Worm (Caenorhabditis elegans): Measurements from ENCODE around the gene cest-17.

cest-17 gene

ce11 chrV:8178914-8179542 is 24.1 kb upstream of the cest-17 start, which contains the start of gene srp-7:
Gene srp-7, plus strand, starts transcription at chrV:8179126.
- TF ChIP-seq nhr-90 (tag; optimal IDR thresholded peaks at IDR 0.05; ENCODE audit: poor library complexity): no peak
- no peak for TF ChIP-seq egl-27 (tag; optimal IDR thresholded peaks at IDR 0.05)
- peak; percentile 34 for TF ChIP-seq mep-1 (tag; optimal IDR thresholded peaks at IDR 0.05)
- peak; percentile 74 for TF ChIP-seq nhr-19 (GFP tag; conservative IDR thresholded peaks at IDR 0.05)
- TF ChIP-seq ets-5 (GFP tag; IDR thresholded peaks at IDR 0.05): no peak
- no peak for TF ChIP-seq ceh-63 (GFP tag; optimal IDR thresholded peaks at IDR 0.05)
- TF ChIP-seq skn-1 (tag; optimal IDR thresholded peaks at IDR 0.05): no peak
- peak; percentile 35 for TF ChIP-seq nhr-20 (tag; optimal IDR thresholded peaks at IDR 0.05)
- TF ChIP-seq ztf-4 (tag; optimal IDR thresholded peaks at IDR 0.05): no peak
- TF ChIP-seq Y116A8C.19 (tag; optimal IDR thresholded peaks at IDR 0.05; ENCODE audit: borderline replicate concordance): no peak
- no peak for TF ChIP-seq pag-3 (tag; optimal IDR thresholded peaks at IDR 0.05; ENCODE audit: borderline replicate concordance, insufficient read depth)
- peak; percentile 40 for TF ChIP-seq nhr-85 (tag)
- TF ChIP-seq unc-98 (GFP tag; IDR thresholded peaks at IDR 0.05): peak; percentile 42; the same call in 1 of the 2 replicates
- TF ChIP-seq lin-14 (GFP tag; optimal IDR thresholded peaks at IDR 0.05): peak; percentile 68
- TF ChIP-seq blmp-1 (tag; optimal IDR thresholded peaks at IDR 0.05): peak; percentile 56
- no peak for TF ChIP-seq unc-86 (tag; optimal IDR thresholded peaks at IDR 0.05)
- TF ChIP-seq ceh-82 (tag; optimal IDR thresholded peaks at IDR 0.05): peak in 1 of 3 experiments; percentile 28
- no peak for TF ChIP-seq swsn-7 (tag; optimal IDR thresholded peaks at IDR 0.05)
- no peak for TF ChIP-seq ces-1 (GFP tag; optimal IDR thresholded peaks at IDR 0.05)
- peak; percentile 9 for TF ChIP-seq snu-23 (GFP tag; optimal IDR thresholded peaks at IDR 0.05)
- peak; percentile 58 for TF ChIP-seq rnt-1 (tag; optimal IDR thresholded peaks at IDR 0.05)
- 0 out of 2 replicates have a peak, but pooled peaks have one; percentile 19 for TF ChIP-seq ceh-88 (GFP tag; IDR thresholded peaks at IDR 0.05)
- no peak for TF ChIP-seq elt-3 (tag; optimal IDR thresholded peaks at IDR 0.05)
- no peak for TF ChIP-seq grh-1 (GFP tag; IDR thresholded peaks at IDR 0.05)
- TF ChIP-seq isw-1 (GFP tag; IDR thresholded peaks at IDR 0.05): peak; percentile 12; the same call in 1 of the 2 replicates
- peak; percentile 32 for TF ChIP-seq nhr-71 (tag; optimal IDR thresholded peaks at IDR 0.05)
- no peak for TF ChIP-seq dpl-1 (GFP tag; optimal IDR thresholded peaks at IDR 0.05)

DNA sequence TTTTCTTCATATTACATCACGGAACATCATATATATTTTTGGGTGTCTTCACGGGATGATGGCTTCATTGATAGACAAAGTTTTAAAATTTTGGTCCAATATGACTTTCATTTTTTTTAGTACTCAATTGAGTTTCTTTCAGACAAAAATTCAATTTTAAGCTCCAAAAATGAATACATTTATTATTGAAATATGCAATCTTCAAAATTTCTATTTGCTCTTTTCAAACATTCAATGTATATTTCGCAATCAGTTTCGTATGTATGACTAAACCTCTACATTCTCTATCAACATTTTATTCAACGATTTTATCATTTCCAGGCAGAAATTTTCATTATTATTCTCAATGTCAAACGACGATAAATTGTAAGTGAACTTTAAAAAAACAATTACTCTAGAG is 19.7 kb upstream of the cest-17 start, which contains the start of gene srp-8:
Gene srp-8, plus strand, starts transcription at position 301 of the 400 bp plus-strand sequence.
- TF ChIP-seq skn-1 (tag; optimal IDR thresholded peaks at IDR 0.05): no peak
- no peak for TF ChIP-seq lin-14 (GFP tag; optimal IDR thresholded peaks at IDR 0.05)

DNA sequence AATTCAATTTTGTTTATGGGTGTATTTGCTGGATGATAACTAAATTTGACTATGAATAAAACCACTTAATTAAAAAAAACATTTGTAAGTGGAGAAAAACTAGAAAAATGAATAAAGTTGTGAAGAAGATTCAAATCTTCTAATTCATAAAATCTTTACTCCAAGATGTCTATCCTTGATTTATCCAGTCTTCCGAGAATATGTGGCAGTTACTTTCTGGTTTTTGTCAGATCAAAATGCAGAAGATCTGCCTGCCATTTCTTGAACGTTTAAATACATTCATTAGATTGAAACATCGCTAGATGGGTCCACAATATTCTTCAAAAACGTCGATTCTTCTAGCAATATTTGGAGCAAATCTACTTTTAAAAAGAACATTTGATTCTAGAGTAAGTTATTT is 17.4 kb upstream of the cest-17 start, which contains the start of gene F20D6.2:
Gene F20D6.2, plus strand, starts transcription at position 301 of the 400 bp plus-strand sequence.
- no peak for TF ChIP-seq nhr-20 (tag; optimal IDR thresholded peaks at IDR 0.05)
- no peak for TF ChIP-seq nhr-76 (tag; optimal IDR thresholded peaks at IDR 0.05)
- no peak for TF ChIP-seq zip-4 (GFP tag; optimal IDR thresholded peaks at IDR 0.05)
- no peak for TF ChIP-seq lin-15B (tag; optimal IDR thresholded peaks at IDR 0.05)

DNA sequence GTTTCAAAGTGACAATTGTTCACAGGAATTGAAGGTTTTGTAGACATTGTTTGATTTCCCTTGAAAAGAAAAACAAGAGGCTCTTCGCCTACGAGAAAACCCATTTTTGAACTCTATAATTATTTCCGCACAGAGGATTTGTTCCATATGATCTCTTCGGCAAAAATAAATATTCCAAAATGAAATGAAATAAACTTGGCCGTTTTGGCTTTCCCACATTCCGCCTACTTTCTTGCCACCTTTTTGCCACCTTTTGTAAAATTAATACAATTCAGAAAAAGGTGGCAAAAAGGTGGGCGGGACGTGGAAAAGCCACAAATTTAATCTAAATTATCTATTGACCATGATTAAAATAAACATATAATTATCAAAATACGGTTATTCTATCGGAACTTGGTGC is 14.7 kb upstream of the cest-17 start, which contains the start of gene F20D6.15:
Gene F20D6.15, minus strand, starts transcription at position 47 of the 400 bp plus-strand sequence.
- TF ChIP-seq C34B4.2 (tag; optimal IDR thresholded peaks at IDR 0.05): no peak
- TF ChIP-seq efl-1 (optimal IDR thresholded peaks at IDR 0.05): no peak
- TF ChIP-seq efl-1 (GFP tag; optimal IDR thresholded peaks at IDR 0.05 in 1 of 2): no peak
- TF ChIP-seq blmp-1 (tag; optimal IDR thresholded peaks at IDR 0.05): no peak
- TF ChIP-seq ceh-8 (GFP tag; optimal IDR thresholded peaks at IDR 0.05): no peak
- no peak for TF ChIP-seq dpl-1 (GFP tag; optimal IDR thresholded peaks at IDR 0.05)
- no peak for TF ChIP-seq Y116A8C.19 (tag; optimal IDR thresholded peaks at IDR 0.05; ENCODE audit: borderline replicate concordance)
- no peak for TF ChIP-seq aha-1 (tag; optimal IDR thresholded peaks at IDR 0.05)
- no peak for TF ChIP-seq ama-1 (optimal IDR thresholded peaks at IDR 0.05)
- TF ChIP-seq sup-37 (GFP tag; optimal IDR thresholded peaks at IDR 0.05): no peak

Measured in whole organism, L1 larva.